Worm (Caenorhabditis elegans) whole organism, L2 larva: ENCODE results near the gene F08A7.1.

Experiments used
- C34F6.9 ChIP-seq: fragments of 150-350 bp; optimal IDR thresholded peaks from 2 replicates; lab custom pipeline; 2014; ENCODE audit warnings: missing biosample characterization, missing genetic modification characterization
- F13H6.1 ChIP-seq: sonication (generic microtip); optimal IDR thresholded peaks from 2 replicates; lab custom pipeline; 2016; ENCODE audit warnings: missing genetic modification characterization, missing compliant biosample characterization
- Y55F3AM.14 ChIP-seq: fragments of 200-800 bp; sonication (Bioruptor generic); optimal IDR thresholded peaks from 2 replicates; lab custom pipeline; 2018; ENCODE audit warnings: mild to moderate bottlenecking, missing genetic modification characterization, missing compliant biosample characterization
- ZK546.5 ChIP-seq: sonication (generic microtip); optimal IDR thresholded peaks from 2 replicates; lab custom pipeline; 2017; ENCODE audit warnings: missing biosample characterization, missing genetic modification characterization
- alr-1 ChIP-seq: fragments of 150-350 bp; optimal IDR thresholded peaks from 2 replicates; lab custom pipeline; 2014; ENCODE audit warnings: missing biosample characterization, missing genetic modification characterization
- aly-2 ChIP-seq: fragments of 150-350 bp; optimal IDR thresholded peaks from 2 replicates; lab custom pipeline; 2014; ENCODE audit warnings: missing biosample characterization, missing genetic modification characterization
- ama-1 ChIP-seq: fragments of 150-350 bp; optimal IDR thresholded peaks from 2 replicates; lab custom pipeline; 2018; ENCODE audit warnings: inconsistent platforms
- blmp-1 ChIP-seq: sonication (generic microtip); optimal IDR thresholded peaks from 2 replicates; lab custom pipeline; 2017; ENCODE audit warnings: missing genetic modification characterization, mild to moderate bottlenecking, missing compliant biosample characterization, antibody characterized with exemption, moderate library complexity; ENCODE audit not compliant: insufficient read depth
- ceh-16 ChIP-seq: fragments of 150-350 bp; optimal IDR thresholded peaks from 2 replicates; lab custom pipeline; 2014; ENCODE audit warnings: missing biosample characterization, missing genetic modification characterization
- crh-2 ChIP-seq: sonication (generic microtip); optimal IDR thresholded peaks from 2 replicates; lab custom pipeline; 2017; ENCODE audit warnings: missing biosample characterization, missing genetic modification characterization
- egl-27 ChIP-seq: sonication (generic microtip); optimal IDR thresholded peaks from 3 replicates; lab custom pipeline; 2017; ENCODE audit warnings: missing biosample characterization, missing genetic modification reagents, missing genetic modification characterization
- elt-1 ChIP-seq: fragments of 150-350 bp; optimal IDR thresholded peaks from 2 replicates; lab custom pipeline; 2014; ENCODE audit warnings: missing biosample characterization, missing genetic modification characterization
- elt-3 ChIP-seq: sonication (generic microtip); optimal IDR thresholded peaks from 2 replicates; lab custom pipeline; 2017; ENCODE audit warnings: missing biosample characterization, missing genetic modification characterization
- fos-1 ChIP-seq: fragments of 150-350 bp; optimal IDR thresholded peaks from 2 replicates; lab custom pipeline; 2014; ENCODE audit warnings: missing biosample characterization, missing genetic modification characterization
- gmeb-1 ChIP-seq: fragments of 150-350 bp; optimal IDR thresholded peaks from 2 replicates; lab custom pipeline; 2014; ENCODE audit warnings: missing biosample characterization, missing genetic modification characterization
- lin-11 ChIP-seq: fragments of 150-350 bp; sonication (generic microtip); optimal IDR thresholded peaks from 2 replicates; lab custom pipeline; 2014; ENCODE audit warnings: missing biosample characterization, missing genetic modification characterization, inconsistent platforms, mixed read lengths
- lin-13 ChIP-seq: fragments of 150-350 bp; optimal IDR thresholded peaks from 2 replicates; lab custom pipeline; 2014; ENCODE audit warnings: missing biosample characterization, missing genetic modification reagents, missing genetic modification characterization
- lsy-2 ChIP-seq, 2 experiments: fragments of 150-350 bp in 1 of 2; sonication (generic microtip) in 1 of 2; optimal IDR thresholded peaks; 2 replicates each; lab custom pipeline; 2014 to 2017; ENCODE audit warnings: missing biosample characterization in 2 of 2, missing genetic modification characterization in 2 of 2
- mdl-1 ChIP-seq, 2 experiments: fragments of 150-350 bp in 1 of 2; sonication (generic microtip) in 1 of 2; optimal IDR thresholded peaks; 2 replicates each; lab custom pipeline; 2017; ENCODE audit warnings: missing biosample characterization in 2 of 2, missing genetic modification characterization in 2 of 2
- nhr-11 ChIP-seq: fragments of 150-350 bp; optimal IDR thresholded peaks from 2 replicates; lab custom pipeline; 2014; ENCODE audit warnings: missing biosample characterization, missing genetic modification characterization
- nhr-12 ChIP-seq: fragments of 150-350 bp; optimal IDR thresholded peaks from 2 replicates; lab custom pipeline; 2014; ENCODE audit warnings: missing biosample characterization, missing genetic modification characterization
- nhr-129 ChIP-seq: fragments of 150-350 bp; optimal IDR thresholded peaks from 2 replicates; lab custom pipeline; 2014; ENCODE audit warnings: missing biosample characterization, missing genetic modification characterization
- nhr-21 ChIP-seq: fragments of 150-350 bp; optimal IDR thresholded peaks from 2 replicates; lab custom pipeline; 2014; ENCODE audit warnings: missing biosample characterization, missing genetic modification characterization
- nhr-23 ChIP-seq: fragments of 150-350 bp; optimal IDR thresholded peaks from 2 replicates; lab custom pipeline; 2014; ENCODE audit warnings: missing biosample characterization, missing genetic modification reagents, missing genetic modification characterization
- nhr-237 ChIP-seq: fragments of 150-350 bp; optimal IDR thresholded peaks from 2 replicates; lab custom pipeline; 2014; ENCODE audit warnings: missing biosample characterization, missing genetic modification characterization
- nhr-25 ChIP-seq: fragments of 150-350 bp; sonication (generic microtip); optimal IDR thresholded peaks from 3 replicates; lab custom pipeline; 2014; ENCODE audit warnings: missing biosample characterization, missing genetic modification characterization
- nhr-6 ChIP-seq: fragments of 150-350 bp; optimal IDR thresholded peaks from 2 replicates; lab custom pipeline; 2014; ENCODE audit warnings: missing biosample characterization, missing genetic modification characterization
- nhr-77 ChIP-seq: fragments of 150-350 bp; optimal IDR thresholded peaks from 2 replicates; lab custom pipeline; 2014; ENCODE audit warnings: missing biosample characterization, missing genetic modification characterization
- sem-4 ChIP-seq: fragments of 150-350 bp; optimal IDR thresholded peaks from 2 replicates; lab custom pipeline; 2014; ENCODE audit warnings: missing biosample characterization, missing genetic modification reagents, missing genetic modification characterization
- skn-1 ChIP-seq: sonication (generic microtip); optimal IDR thresholded peaks from 2 replicates; lab custom pipeline; 2017; ENCODE audit warnings: missing biosample characterization, missing genetic modification characterization
- sma-3 ChIP-seq: sonication (generic microtip); optimal IDR thresholded peaks from 2 replicates; lab custom pipeline; 2016; ENCODE audit warnings: missing genetic modification reagents, missing genetic modification characterization, missing compliant biosample characterization
- sma-9 ChIP-seq, 2 experiments: fragments of 150-350 bp in 1 of 2; sonication (generic microtip) in 1 of 2; optimal IDR thresholded peaks; 2 replicates each; lab custom pipeline; 2014 to 2016; ENCODE audit warnings: missing genetic modification characterization in 2 of 2, mild to moderate bottlenecking in 1 of 2, missing biosample characterization in 1 of 2, missing compliant biosample characterization in 1 of 2, missing genetic modification reagents in 1 of 2, moderate library complexity in 1 of 2
- snpc-4 ChIP-seq: fragments of 150-350 bp; optimal IDR thresholded peaks from 2 replicates; lab custom pipeline; 2014; ENCODE audit warnings: missing biosample characterization, missing genetic modification characterization
- unc-39 ChIP-seq: fragments of 150-350 bp; optimal IDR thresholded peaks from 2 replicates; lab custom pipeline; 2014; ENCODE audit warnings: missing biosample characterization, missing genetic modification characterization
- ztf-1 ChIP-seq: fragments of 200-800 bp; sonication (Bioruptor generic); conservative IDR thresholded peaks from 2 replicates; pipeline ENCODE4 v1.3.6; 2022; ENCODE audit warnings: missing genetic modification characterization, missing compliant biosample characterization
- ztf-4 ChIP-seq: fragments of 150-350 bp; optimal IDR thresholded peaks from 2 replicates; lab custom pipeline; 2014; ENCODE audit warnings: missing biosample characterization, missing genetic modification characterization

F08A7.1 gene

ce11 chrIV:17427423-17427822, 13.0 kb upstream of the F08A7.1 start, which contains the start of gene C06A12.3:
Gene C06A12.3 (plus strand): TSS chrIV:17427723.
- no peak for TF ChIP-seq unc-39 (tag; lab: Kevin White, UChicago)

DNA sequence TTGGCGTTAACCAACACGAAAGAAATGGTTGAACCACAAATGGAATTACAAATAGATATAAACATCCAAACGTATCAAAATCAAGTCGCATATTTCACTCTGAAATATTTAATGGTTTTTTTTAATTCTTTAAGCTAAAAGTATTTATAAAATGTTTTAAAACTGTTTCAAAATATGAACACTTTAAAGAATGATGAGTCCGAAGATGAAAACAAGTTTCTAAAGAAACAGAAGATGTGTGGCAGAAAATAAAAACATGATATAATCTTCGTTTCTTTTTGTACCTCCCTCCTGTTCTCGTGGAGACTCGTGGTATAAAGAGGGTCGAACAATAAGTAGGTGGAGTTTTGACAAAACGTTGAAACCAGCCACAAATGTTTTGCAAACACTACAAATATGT, 9.1 kb upstream of the F08A7.1 start, which contains the start of gene lact-6:
Gene lact-6 (minus strand): TSS at position 101 of the 400 bp plus-strand sequence.
- no peak for TF ChIP-seq alr-1
- no peak for TF ChIP-seq lin-13 (GFP tag; lab: Kevin White, UChicago)
- no peak for TF ChIP-seq skn-1 (tag; lab: Kevin White, UChicago)
- TF ChIP-seq Y55F3AM.14, result no peak

- TF ChIP-seq C34F6.9 (tag; lab: Kevin White, UChicago), result no peak
- TF ChIP-seq fos-1 (tag; lab: Kevin White, UChicago), result peak; percentile 53
- no peak for TF ChIP-seq nhr-77 (tag; lab: Kevin White, UChicago)
Measured at ce11 chrIV:17432223-17432826, 8.1 kb upstream of the F08A7.1 start.

DNA sequence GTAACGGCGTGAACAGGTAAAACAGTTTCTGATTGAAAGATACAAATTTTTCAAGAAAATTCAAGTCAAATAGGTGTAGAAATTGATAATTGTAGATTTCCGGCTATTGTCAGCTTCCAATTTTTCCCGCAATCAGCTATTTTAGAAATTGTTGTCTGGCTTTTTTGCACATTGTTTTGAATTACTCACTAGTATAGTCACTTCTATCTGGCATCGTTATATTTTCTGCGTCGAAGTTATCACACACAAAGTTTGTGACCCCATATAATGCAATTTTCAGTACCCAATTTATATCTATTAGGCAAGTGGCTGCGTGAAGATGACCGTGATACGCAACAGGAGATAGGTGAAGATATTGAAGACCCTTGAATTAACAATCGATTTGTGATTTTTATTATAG, 5.2 kb upstream of the F08A7.1 start:
- no peak for TF ChIP-seq sem-4
- no peak for TF ChIP-seq snpc-4 (tag; lab: Kevin White, UChicago)
- TF ChIP-seq lin-11 (tag; lab: Kevin White, UChicago), result no peak
- TF ChIP-seq nhr-12 (tag; lab: Kevin White, UChicago), result no peak
- TF ChIP-seq ZK546.5 (tag; lab: Kevin White, UChicago), result no peak
- no peak for TF ChIP-seq skn-1 (tag; lab: Kevin White, UChicago)
- TF ChIP-seq egl-27 (tag; lab: Kevin White, UChicago), result no peak
- no peak for TF ChIP-seq elt-3
- no peak for TF ChIP-seq F13H6.1 (tag; lab: Kevin White, UChicago)
- no peak for TF ChIP-seq sma-3
- TF ChIP-seq nhr-77 (tag; lab: Kevin White, UChicago), result no peak
- no peak for TF ChIP-seq lsy-2 (tag; optimal IDR thresholded peaks at IDR 0.05; lab: Kevin White, UChicago)
- no peak for TF ChIP-seq sma-9 (GFP tag; optimal IDR thresholded peaks at IDR 0.05; lab: Kevin White, UChicago)
- no peak for TF ChIP-seq sma-9 (tag; optimal IDR thresholded peaks at IDR 0.05; lab: Kevin White, UChicago)
- TF ChIP-seq ztf-4, result no peak
- TF ChIP-seq unc-39 (tag; lab: Kevin White, UChicago), result no peak
- no peak for TF ChIP-seq mdl-1 (tag; optimal IDR thresholded peaks at IDR 0.05; lab: Kevin White, UChicago)
- no peak for TF ChIP-seq blmp-1 (tag; lab: Kevin White, UChicago)
- TF ChIP-seq gmeb-1 (tag; lab: Kevin White, UChicago), result no peak
- TF ChIP-seq, all 48 proteins: peak for 0

- no peak for TF ChIP-seq nhr-6
- TF ChIP-seq nhr-237 (tag; lab: Kevin White, UChicago), result no peak
- no peak for TF ChIP-seq elt-1 (tag; lab: Kevin White, UChicago)
Measured at ce11 chrIV:17436552-17436951, 3.9 kb upstream of the F08A7.1 start, which contains the start of gene gcy-27. Gene gcy-27 (minus strand): TSS chrIV:17436652.

- TF ChIP-seq aly-2 (tag; lab: Kevin White, UChicago) (no peak), ZK546.5 (tag; lab: Kevin White, UChicago) (no peak), nhr-21 (no peak), sem-4 (no peak), crh-2 (tag; lab: Kevin White, UChicago) (no peak), sma-3 (no peak), ceh-16 (tag; lab: Kevin White, UChicago) (no peak), nhr-25 (tag; lab: Kevin White, UChicago) (no peak), ama-1 (no peak), nhr-11 (tag; lab: Kevin White, UChicago) (no peak), nhr-6 (no peak), ztf-1 (GFP tag; lab: Robert Waterston, UW) (no peak), nhr-129 (tag; lab: Kevin White, UChicago) (no peak), nhr-23 (tag; lab: Kevin White, UChicago) (no peak), unc-39 (tag; lab: Kevin White, UChicago) (no peak)
Measured at ce11 chrIV:17437038-17437437, 3.4 kb upstream of the F08A7.1 start, which contains the start of gene C06A12.8. Gene C06A12.8 (plus strand): TSS chrIV:17437338.
